Worm (Caenorhabditis elegans) whole organism, young adult: ENCODE measurements around the gene sru-36.

Experiments used
- B0019.2 ChIP-seq: fragments of 200-800 bp; sonication (Bioruptor generic); conservative IDR thresholded peaks from 2 replicates; pipeline ENCODE4 v1.3.6; 2022; ENCODE audit warnings: missing genetic modification reagents, missing genetic modification characterization, missing compliant biosample characterization
- F22D6.2 ChIP-seq: sonication (generic microtip); optimal IDR thresholded peaks from 2 replicates; lab custom pipeline; 2016; ENCODE audit warnings: mild to moderate bottlenecking, missing genetic modification characterization, missing compliant biosample characterization
- F57A8.1 ChIP-seq: fragments of 200-800 bp; sonication (Bioruptor generic); optimal IDR thresholded peaks from 2 replicates; lab custom pipeline; 2018; ENCODE audit warnings: mild to moderate bottlenecking, missing genetic modification characterization, moderate library complexity, missing compliant biosample characterization
- Y56A3A.18 ChIP-seq: fragments of 200-800 bp; sonication (Bioruptor generic); IDR thresholded peaks from 2 replicates; pipeline ENCODE4 v1.3.6; 2022; ENCODE audit warnings: missing genetic modification reagents, missing genetic modification characterization, missing compliant biosample characterization
- ZK185.1 ChIP-seq: sonication (generic microtip); optimal IDR thresholded peaks from 2 replicates; lab custom pipeline; 2016; ENCODE audit warnings: mild to moderate bottlenecking, missing genetic modification characterization, missing compliant biosample characterization; ENCODE audit not compliant: poor library complexity, severe bottlenecking
- atf-7 ChIP-seq: sonication (generic microtip); optimal IDR thresholded peaks from 2 replicates; lab custom pipeline; 2017; ENCODE audit warnings: mild to moderate bottlenecking, missing genetic modification characterization, missing compliant biosample characterization
- dpl-1 ChIP-seq: fragments of 150-350 bp; optimal IDR thresholded peaks from 2 replicates; lab custom pipeline; 2014; ENCODE audit warnings: missing biosample characterization, missing genetic modification reagents, missing genetic modification characterization
- ets-4 ChIP-seq: fragments of 200-800 bp; sonication (Bioruptor generic); optimal IDR thresholded peaks from 2 replicates; lab custom pipeline; 2018; ENCODE audit warnings: mild to moderate bottlenecking, missing genetic modification characterization, missing compliant biosample characterization
- him-1 ChIP-seq: sonication (generic microtip); optimal IDR thresholded peaks from 2 replicates; lab custom pipeline; 2016; ENCODE audit warnings: missing genotype, missing genetic modification reagents, missing genetic modification characterization, missing compliant biosample characterization
- pha-4 ChIP-seq: fragments of 150-350 bp; sonication (generic microtip); optimal IDR thresholded peaks from 2 replicates; lab custom pipeline; 2014; ENCODE audit warnings: missing biosample characterization, missing genetic modification reagents, missing genetic modification characterization
- sptf-2 ChIP-seq: fragments of 200-800 bp; sonication (Bioruptor generic); optimal IDR thresholded peaks from 2 replicates; lab custom pipeline; 2018; ENCODE audit warnings: mild to moderate bottlenecking, missing genetic modification characterization, missing compliant biosample characterization
- unc-130 ChIP-seq: sonication (generic microtip); optimal IDR thresholded peaks from 2 replicates; lab custom pipeline; 2016; ENCODE audit warnings: missing genetic modification reagents, missing genetic modification characterization, missing compliant biosample characterization
- unc-62 ChIP-seq: fragments of 150-350 bp; optimal IDR thresholded peaks from 2 replicates; lab custom pipeline; 2014; ENCODE audit warnings: missing biosample characterization, missing genetic modification reagents, missing genetic modification characterization

- TF ChIP-seq Y56A3A.18 (GFP tag; lab: Robert Waterston, UW): no peak
- TF ChIP-seq unc-62 (GFP tag; lab: Kevin White, UChicago): no peak
- TF ChIP-seq dpl-1 (GFP tag; lab: Kevin White, UChicago): no peak
- TF ChIP-seq him-1 (tag; lab: Kevin White, UChicago): no peak
- TF ChIP-seq pha-4 (tag; lab: Kevin White, UChicago): no peak
- TF ChIP-seq F22D6.2 (tag; lab: Kevin White, UChicago): no peak
- TF ChIP-seq atf-7 (tag; lab: Kevin White, UChicago): no peak
- no peak for TF ChIP-seq F57A8.1 (GFP tag; lab: Kevin White, UChicago)
- no peak for TF ChIP-seq B0019.2
- no peak for TF ChIP-seq ets-4
- TF ChIP-seq sptf-2 (GFP tag; lab: Kevin White, UChicago): no peak
- TF ChIP-seq ZK185.1 (tag; lab: Kevin White, UChicago): no peak
- no peak for TF ChIP-seq unc-130 (GFP tag; lab: Kevin White, UChicago)
These were observed 5.5 kb upstream of the sru-36 start, which contains the start of gene sru-38 for ce11 chrV:9835945-9836344.
